Fruit fly (Drosophila melanogaster) whole organism, embryonic: Measurements from ENCODE around the gene Pino.

ENCODE experiments used
- CG10431 ChIP-seq: fragments of 200-800 bp; sonication (Bioruptor generic); optimal IDR thresholded peaks from 3 replicates; lab custom pipeline; 2018; ENCODE audit warnings: missing biosample characterization, mild to moderate bottlenecking, missing genetic modification characterization
- CG10959 ChIP-seq: fragments of 200-800 bp; sonication (Bioruptor generic); IDR thresholded peaks from 2 replicates; pipeline ENCODE4 v1.3.6; 2022; ENCODE audit warnings: missing biosample characterization, missing genetic modification characterization
- CG11456 ChIP-seq: fragments of 200-800 bp; sonication (Bioruptor generic); IDR thresholded peaks from 3 replicates; pipeline ENCODE4 v1.3.6; 2022; ENCODE audit warnings: missing biosample characterization, missing genetic modification characterization
- CG1233 ChIP-seq: fragments of 200-800 bp; sonication (Bioruptor generic); optimal IDR thresholded peaks from 4 replicates; lab custom pipeline; 2018; ENCODE audit warnings: missing biosample characterization, mild to moderate bottlenecking, missing genetic modification characterization
- CG13624 ChIP-seq: fragments of 200-800 bp; sonication (Bioruptor generic); optimal IDR thresholded peaks from 2 replicates; lab custom pipeline; 2016; ENCODE audit warnings: missing biosample characterization, missing genetic modification characterization
- CG13775 ChIP-seq: fragments of 200-800 bp; sonication (Bioruptor generic); optimal IDR thresholded peaks from 3 replicates; lab custom pipeline; 2017; ENCODE audit warnings: missing biosample characterization, mild to moderate bottlenecking, missing genetic modification characterization
- CG16815 ChIP-seq: fragments of 200-800 bp; sonication (Bioruptor generic); optimal IDR thresholded peaks from 3 replicates; lab custom pipeline; 2017; ENCODE audit warnings: missing biosample characterization, mild to moderate bottlenecking, missing genetic modification characterization
- CG17186 ChIP-seq: fragments of 200-800 bp; sonication (Bioruptor generic); optimal IDR thresholded peaks from 3 replicates; lab custom pipeline; 2017; ENCODE audit warnings: missing biosample characterization, missing genetic modification reagents, missing genetic modification characterization
- CG17612 ChIP-seq: fragments of 200-800 bp; sonication (Bioruptor generic); IDR thresholded peaks from 2 replicates; pipeline ENCODE4 v1.3.6; 2022; ENCODE audit warnings: missing biosample characterization, missing genetic modification characterization
- CG1832 ChIP-seq: fragments of 200-800 bp; sonication (Bioruptor generic); optimal IDR thresholded peaks from 2 replicates; lab custom pipeline; 2017; ENCODE audit warnings: missing biosample characterization, mild to moderate bottlenecking, missing genetic modification characterization, inconsistent platforms
- CG18619 ChIP-seq: fragments of 200-800 bp; sonication (Bioruptor generic); optimal IDR thresholded peaks from 3 replicates; lab custom pipeline; 2017; ENCODE audit warnings: missing biosample characterization, mild to moderate bottlenecking, missing genetic modification characterization
- CG3163 ChIP-seq: fragments of 200-800 bp; sonication (Bioruptor generic); optimal IDR thresholded peaks from 3 replicates; lab custom pipeline; 2016; ENCODE audit warnings: missing biosample characterization, missing genetic modification characterization
- CG5180 ChIP-seq: fragments of 200-800 bp; sonication (Bioruptor generic); optimal IDR thresholded peaks from 3 replicates; lab custom pipeline; 2017; ENCODE audit warnings: missing biosample characterization, missing genetic modification characterization, mild to moderate bottlenecking, moderate library complexity, missing genetic modification reagents
- CG8924 ChIP-seq: fragments of 200-800 bp; optimal IDR thresholded peaks from 3 replicates; lab custom pipeline; 2019; ENCODE audit warnings: missing biosample characterization, mild to moderate bottlenecking, missing genetic modification characterization, moderate library complexity
- CG9876 ChIP-seq: fragments of 200-800 bp; sonication (Bioruptor generic); optimal IDR thresholded peaks from 2 replicates; lab custom pipeline; 2016; ENCODE audit warnings: missing biosample characterization, missing genetic modification characterization
- Doc2 ChIP-seq: fragments of 200-800 bp; sonication (Bioruptor generic); IDR thresholded peaks from 2 replicates; pipeline ENCODE4 v1.3.6; 2022; ENCODE audit warnings: missing biosample characterization, missing genetic modification characterization
- Dref ChIP-seq: fragments of 200-800 bp; sonication (Bioruptor generic); IDR thresholded peaks from 2 replicates; pipeline ENCODE4 v1.3.6; 2022; ENCODE audit warnings: missing biosample characterization, missing genetic modification characterization
- E2f2 ChIP-seq: fragments of 200-800 bp; sonication (Bioruptor generic); IDR thresholded peaks from 2 replicates; pipeline ENCODE4 v1.3.6; 2022; ENCODE audit warnings: missing biosample characterization, missing genetic modification characterization
- Eip74EF ChIP-seq, 2 experiments: fragments of 200-800 bp in 1 of 2; fragments of >200 bp in 1 of 2; sonication (Bioruptor generic) in 1 of 2; optimal IDR thresholded peaks; 2 replicates each; lab custom pipeline; 2017 to 2019; ENCODE audit warnings: missing biosample characterization in 2 of 2, missing genetic modification characterization in 2 of 2, mild to moderate bottlenecking in 1 of 2, moderate library complexity in 1 of 2
- Gsc ChIP-seq: fragments of 200-800 bp; sonication (Bioruptor generic); IDR thresholded peaks from 2 replicates; pipeline ENCODE4 v1.3.6; 2022; ENCODE audit warnings: missing biosample characterization, missing genetic modification characterization
- HLH4C ChIP-seq: fragments of 200-800 bp; sonication (Bioruptor generic); IDR thresholded peaks from 3 replicates; pipeline ENCODE4 v1.3.6; 2022; ENCODE audit warnings: missing biosample characterization, missing genetic modification characterization; ENCODE audit not compliant: partially characterized antibody
- Nf-YC ChIP-seq: fragments of 200-800 bp; optimal IDR thresholded peaks from 3 replicates; lab custom pipeline; 2019; ENCODE audit warnings: missing biosample characterization, mild to moderate bottlenecking, missing genetic modification characterization, moderate library complexity
- Poxn ChIP-seq: fragments of 200-800 bp; sonication (Bioruptor generic); IDR thresholded peaks from 2 replicates; pipeline ENCODE4 v1.3.6; 2022; ENCODE audit warnings: missing biosample characterization, missing genetic modification characterization
- Ssrp ChIP-seq: fragments of 200-800 bp; sonication (Bioruptor generic); optimal IDR thresholded peaks from 2 replicates; lab custom pipeline; 2018; ENCODE audit warnings: missing biosample characterization, mild to moderate bottlenecking, missing genetic modification characterization, moderate library complexity
- Stat92E ChIP-seq, 3 experiments: fragments of >200 bp in 2 of 3; fragments of 200-800 bp in 1 of 3; sonication (Bioruptor generic) in 1 of 3; optimal IDR thresholded peaks; 2 replicates each; lab custom pipeline; 2017 to 2019; ENCODE audit warnings: missing biosample characterization in 3 of 3, missing genetic modification characterization in 3 of 3, mild to moderate bottlenecking in 1 of 3, moderate library complexity in 1 of 3
- Taf1 ChIP-seq: fragments of 200-800 bp; sonication (Bioruptor generic); IDR thresholded peaks from 2 replicates; pipeline ENCODE4 v1.3.6; 2022; ENCODE audit warnings: missing biosample characterization, missing genetic modification characterization
- amos ChIP-seq: fragments of 200-800 bp; sonication (Bioruptor generic); IDR thresholded peaks from 2 replicates; pipeline ENCODE4 v1.3.6; 2022; ENCODE audit warnings: missing biosample characterization, missing genetic modification characterization; ENCODE audit not compliant: partially characterized antibody
- bbx ChIP-seq: fragments of 200-800 bp; sonication (Bioruptor generic); IDR thresholded peaks from 2 replicates; pipeline ENCODE4 v1.3.6; 2022; ENCODE audit warnings: missing biosample characterization, missing genetic modification characterization; ENCODE audit not compliant: partially characterized antibody
- chif ChIP-seq, 2 experiments: fragments of 200-800 bp; sonication (Bioruptor generic); optimal IDR thresholded peaks; 3 replicates each; lab custom pipeline; 2016; ENCODE audit warnings: missing biosample characterization in 2 of 2, missing genetic modification characterization in 2 of 2
- croc ChIP-seq: fragments of 200-800 bp; sonication (Bioruptor generic); conservative IDR thresholded peaks from 3 replicates; pipeline ENCODE4 v1.3.6; 2022; ENCODE audit warnings: missing biosample characterization, missing genetic modification characterization
- fd3F ChIP-seq: fragments of 200-800 bp; sonication (Bioruptor generic); optimal IDR thresholded peaks from 2 replicates; lab custom pipeline; 2018; ENCODE audit warnings: missing biosample characterization, mild to moderate bottlenecking, missing genetic modification characterization, moderate library complexity
- gfzf ChIP-seq: fragments of 200-800 bp; sonication (Bioruptor generic); optimal IDR thresholded peaks from 2 replicates; lab custom pipeline; 2016; ENCODE audit warnings: missing biosample characterization, mild to moderate bottlenecking, missing genetic modification characterization, moderate library complexity
- gt ChIP-seq: fragments of 200-800 bp; sonication (Bioruptor generic); IDR thresholded peaks from 2 replicates; pipeline ENCODE4 v1.3.6; 2022; ENCODE audit warnings: missing biosample characterization, missing genetic modification characterization
- ham ChIP-seq: fragments of 200-800 bp; sonication (Bioruptor generic); IDR thresholded peaks from 2 replicates; pipeline ENCODE4 v1.3.6; 2022; ENCODE audit warnings: missing biosample characterization, missing genetic modification characterization
- hbn ChIP-seq: fragments of 200-800 bp; sonication (Bioruptor generic); IDR thresholded peaks from 2 replicates; pipeline ENCODE4 v1.3.6; 2022; ENCODE audit warnings: missing biosample characterization, missing genetic modification characterization; ENCODE audit not compliant: partially characterized antibody
- her ChIP-seq: fragments of 200-800 bp; sonication (Bioruptor generic); optimal IDR thresholded peaks from 2 replicates; lab custom pipeline; 2016; ENCODE audit warnings: missing biosample characterization, missing genetic modification characterization
- ind ChIP-seq: fragments of 200-800 bp; sonication (Bioruptor generic); optimal IDR thresholded peaks from 3 replicates; lab custom pipeline; 2016; ENCODE audit warnings: missing biosample characterization, missing genetic modification characterization
- inv ChIP-seq: fragments of 200-800 bp; sonication (Bioruptor generic); IDR thresholded peaks from 2 replicates; pipeline ENCODE4 v1.3.6; 2022; ENCODE audit warnings: missing biosample characterization, missing genetic modification characterization; ENCODE audit not compliant: partially characterized antibody
- jing ChIP-seq: fragments of 200-800 bp; sonication (Bioruptor generic); optimal IDR thresholded peaks from 2 replicates; lab custom pipeline; 2018; ENCODE audit warnings: missing biosample characterization, mild to moderate bottlenecking, missing genetic modification characterization
- kay ChIP-seq: fragments of 200-800 bp; sonication (Bioruptor generic); optimal IDR thresholded peaks from 2 replicates; lab custom pipeline; 2016; ENCODE audit warnings: missing biosample characterization, missing genetic modification characterization
- nerfin-1 ChIP-seq: fragments of 200-800 bp; sonication (Bioruptor generic); optimal IDR thresholded peaks from 3 replicates; lab custom pipeline; 2019; ENCODE audit warnings: missing biosample characterization, mild to moderate bottlenecking, missing genetic modification characterization, moderate library complexity
- pros ChIP-seq: fragments of 200-800 bp; sonication (Bioruptor generic); optimal IDR thresholded peaks from 3 replicates; lab custom pipeline; 2019; ENCODE audit warnings: missing biosample characterization, mild to moderate bottlenecking, missing genetic modification characterization, moderate library complexity
- run ChIP-seq: fragments of 200-800 bp; sonication (Bioruptor generic); optimal IDR thresholded peaks from 3 replicates; lab custom pipeline; 2018; ENCODE audit warnings: missing biosample characterization, mild to moderate bottlenecking, missing genetic modification characterization
- sc ChIP-seq, 3 experiments: fragments of >200 bp in 2 of 3; fragments of 200-800 bp in 1 of 3; sonication (Bioruptor generic) in 1 of 3; optimal IDR thresholded peaks; 2 replicates in 2 of 3; 3 replicates in 1 of 3; lab custom pipeline; 2017; ENCODE audit warnings: mild to moderate bottlenecking in 1 of 3, missing biosample characterization in 1 of 3, missing genetic modification characterization in 1 of 3, missing genetic modification reagents in 1 of 3
- tna ChIP-seq: fragments of 200-800 bp; sonication (Bioruptor generic); IDR thresholded peaks from 2 replicates; pipeline ENCODE4 v1.3.6; 2022; ENCODE audit warnings: missing biosample characterization, missing genetic modification characterization; ENCODE audit not compliant: partially characterized antibody
- wdn ChIP-seq: fragments of 200-800 bp; sonication (Bioruptor generic); IDR thresholded peaks from 2 replicates; pipeline ENCODE4 v1.3.6; 2022; ENCODE audit warnings: missing biosample characterization, missing genetic modification characterization

Gene Pino

dm6 chr2L:1128932-1129887, at the start of gene Pino, which contains the start of gene TBC1D23 (continued):
- TF ChIP-seq CG5180 (no peak), CG17186 (GFP tag; lab: Kevin White, UChicago) (peak; percentile 69), gt (GFP tag; lab: Robert Waterston, UW) (no peak), CG13624 (GFP tag; lab: Kevin White, UChicago) (peak; percentile 51)

- TF ChIP-seq E2f2 = peak; percentile 68
- TF ChIP-seq Doc2 (GFP tag; lab: Robert Waterston, UW) = no peak
- no peak for TF ChIP-seq CG8924 (tag; lab: Kevin White, UChicago)
- no peak for TF ChIP-seq CG1233 (GFP tag; lab: Kevin White, UChicago)
- TF ChIP-seq ham (GFP tag; lab: Robert Waterston, UW) = no peak
- TF ChIP-seq ind (GFP tag; lab: Kevin White, UChicago) = no peak
- TF ChIP-seq jing = no peak
- TF ChIP-seq Taf1 = no peak
- TF ChIP-seq CG10959 (GFP tag; lab: Robert Waterston, UW) = no peak
- no peak for TF ChIP-seq croc (GFP tag; lab: Robert Waterston, UW)
- no peak for TF ChIP-seq fd3F (GFP tag; lab: Kevin White, UChicago)
- TF ChIP-seq her (GFP tag; lab: Kevin White, UChicago) = peak; percentile 20
- TF ChIP-seq kay (GFP tag; lab: Kevin White, UChicago) = no peak
- no peak for TF ChIP-seq CG16815 (GFP tag; lab: Kevin White, UChicago)
- TF ChIP-seq Gsc (GFP tag; lab: Robert Waterston, UW) = no peak
- TF ChIP-seq HLH4C (GFP tag; lab: Robert Waterston, UW) = peak; percentile 66
- TF ChIP-seq CG3163 (GFP tag; lab: Kevin White, UChicago) = no peak
- TF ChIP-seq gfzf (GFP tag; lab: Kevin White, UChicago) = peak; percentile 40
- no peak for TF ChIP-seq chif (GFP tag; optimal IDR thresholded peaks at IDR 0.05; lab: Kevin White, UChicago)
- no peak for TF ChIP-seq CG1832
- TF ChIP-seq Ssrp (tag; lab: Kevin White, UChicago) = no peak
- TF ChIP-seq bbx (GFP tag; lab: Robert Waterston, UW) = peak; percentile 82
- no peak for TF ChIP-seq Stat92E (GFP tag; optimal IDR thresholded peaks at IDR 0.05; lab: Kevin White, UChicago)
- TF ChIP-seq CG10431 = no peak
- no peak for TF ChIP-seq pros
- no peak for TF ChIP-seq sc (optimal IDR thresholded peaks at IDR 0.05; lab: Kevin White, UChicago)
- TF ChIP-seq sc (GFP tag; optimal IDR thresholded peaks at IDR 0.05; lab: Kevin White, UChicago) = no peak
- no peak for TF ChIP-seq Eip74EF (GFP tag; optimal IDR thresholded peaks at IDR 0.05; lab: Kevin White, UChicago)
- no peak for TF ChIP-seq Nf-YC
- TF ChIP-seq Poxn (GFP tag; lab: Robert Waterston, UW) = no peak
- TF ChIP-seq wdn = no peak
- TF ChIP-seq CG11456 (GFP tag; lab: Robert Waterston, UW) = no peak
- no peak for TF ChIP-seq run (tag; lab: Kevin White, UChicago)
- peak; percentile 70 for TF ChIP-seq amos (GFP tag; lab: Robert Waterston, UW)
- peak; percentile 36; the same call in 1 of the 2 replicates for TF ChIP-seq hbn
- no peak for TF ChIP-seq CG17612 (GFP tag; lab: Robert Waterston, UW)
- no peak for TF ChIP-seq CG9876 (GFP tag; lab: Kevin White, UChicago)
- TF ChIP-seq nerfin-1 = no peak
- TF ChIP-seq CG13775 (GFP tag; lab: Kevin White, UChicago) = no peak
- peak; percentile 94 for TF ChIP-seq Dref
- TF ChIP-seq tna (GFP tag; lab: Robert Waterston, UW) = peak; percentile 26; the same call in 1 of the 2 replicates
- TF ChIP-seq inv (GFP tag; lab: Robert Waterston, UW) = peak; percentile 36; the same call in 1 of the 2 replicates
- no peak for TF ChIP-seq CG18619 (GFP tag; lab: Kevin White, UChicago)
Observed at dm6 chr2L:1177522-1177921, 48.8 kb upstream of the Pino start, which contains the start of gene CG4896. Gene CG4896 (plus strand): TSS chr2L:1177690.
